Worm (Caenorhabditis elegans) whole organism, midembryonic: ENCODE data around the gene H01G02.4.

Experiments used
- T22C8.4 ChIP-seq: fragments of 200-800 bp; sonication (Bioruptor generic); IDR thresholded peaks from 2 replicates; pipeline ENCODE4 v1.3.6; 2022; ENCODE audit warnings: missing genetic modification characterization, missing compliant biosample characterization
- flt-1 ChIP-seq: fragments of 200-800 bp; sonication (Bioruptor generic); IDR thresholded peaks from 2 replicates; pipeline ENCODE4 v1.3.6; 2022; ENCODE audit warnings: missing genetic modification characterization, missing compliant biosample characterization
- med-1 ChIP-seq: sonication (generic microtip); optimal IDR thresholded peaks from 2 replicates; lab custom pipeline; 2017; ENCODE audit warnings: missing genetic modification characterization, mild to moderate bottlenecking, missing compliant biosample characterization, antibody characterized with exemption, missing genetic modification reagents; ENCODE audit not compliant: insufficient read depth
- ref-1 ChIP-seq: fragments of 200-800 bp; sonication (Bioruptor generic); conservative IDR thresholded peaks from 2 replicates; pipeline ENCODE4 v1.3.6; 2022; ENCODE audit warnings: missing genetic modification reagents, missing genetic modification characterization, missing compliant biosample characterization
- tab-1 ChIP-seq: fragments of 200-800 bp; sonication (Bioruptor generic); IDR thresholded peaks from 2 replicates; pipeline ENCODE4 v1.3.6; 2022; ENCODE audit warnings: missing genetic modification characterization, missing compliant biosample characterization
- ztf-23 ChIP-seq: fragments of 200-800 bp; sonication (Bioruptor generic); IDR thresholded peaks from 2 replicates; pipeline ENCODE4 v1.3.6; 2022; ENCODE audit warnings: missing genetic modification reagents, missing genetic modification characterization, missing compliant biosample characterization

DNA sequence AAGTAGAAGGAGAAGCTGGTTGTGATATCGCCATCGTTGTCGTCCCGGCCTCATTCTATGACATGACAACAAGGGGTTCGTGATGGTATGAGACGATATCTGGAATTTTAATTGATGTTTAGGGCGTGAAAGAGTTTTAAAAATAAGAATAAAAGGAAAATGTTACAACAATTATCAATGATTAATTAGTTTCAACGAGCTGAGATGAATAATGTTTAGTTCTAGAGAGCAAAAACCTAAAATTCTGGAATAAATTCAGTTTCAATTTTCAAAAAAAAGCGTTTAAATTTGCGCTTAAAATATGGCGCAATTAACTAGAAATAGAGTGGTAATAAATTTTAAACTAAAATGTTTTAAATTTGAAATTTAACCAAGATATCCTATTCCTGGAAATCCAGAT, 10.4 kb downstream of the H01G02.4 start, which contains the start of gene H01G02.3:
- TF ChIP-seq flt-1 (GFP tag; lab: Robert Waterston, UW) = no peak
- TF ChIP-seq tab-1 (GFP tag; lab: Robert Waterston, UW) = no peak
- no peak for TF ChIP-seq ref-1 (GFP tag; lab: Robert Waterston, UW)
- no peak for TF ChIP-seq T22C8.4
- TF ChIP-seq ztf-23 (GFP tag; lab: Robert Waterston, UW) = no peak
- TF ChIP-seq med-1 (GFP tag; lab: Kevin White, UChicago) = no peak
